Fruit fly (Drosophila melanogaster) whole organism, embryonic: Measurements from ENCODE around the gene prd.

Experiments used
- CG10431 ChIP-seq: fragments of 200-800 bp; sonication (Bioruptor generic); optimal IDR thresholded peaks from 3 replicates; lab custom pipeline; 2018; ENCODE audit warnings: missing biosample characterization, mild to moderate bottlenecking, missing genetic modification characterization
- CG10959 ChIP-seq: fragments of 200-800 bp; sonication (Bioruptor generic); IDR thresholded peaks from 2 replicates; pipeline ENCODE4 v1.3.6; 2022; ENCODE audit warnings: missing biosample characterization, missing genetic modification characterization
- Rfx ChIP-seq: fragments of 200-800 bp; sonication (Bioruptor generic); IDR thresholded peaks from 2 replicates; pipeline ENCODE4 v1.3.6; 2022; ENCODE audit warnings: missing biosample characterization, missing genetic modification characterization
- Scr ChIP-seq: fragments of 200-800 bp; sonication (Bioruptor generic); IDR thresholded peaks from 2 replicates; pipeline ENCODE4 v1.3.6; 2022; ENCODE audit warnings: missing biosample characterization, missing genetic modification characterization; ENCODE audit not compliant: partially characterized antibody
- crc ChIP-seq: fragments of 200-800 bp; sonication (Bioruptor generic); optimal IDR thresholded peaks from 2 replicates; lab custom pipeline; 2016; ENCODE audit warnings: missing biosample characterization, missing genetic modification characterization
- zen ChIP-seq: fragments of 200-800 bp; sonication (Bioruptor generic); optimal IDR thresholded peaks from 3 replicates; lab custom pipeline; 2018; ENCODE audit warnings: missing biosample characterization, mild to moderate bottlenecking, missing genetic modification characterization, moderate library complexity

- TF ChIP-seq Rfx (GFP tag; lab: Robert Waterston, UW) (no peak), CG10959 (GFP tag; lab: Robert Waterston, UW) (no peak), zen (tag; lab: Kevin White, UChicago) (no peak), crc (GFP tag; lab: Kevin White, UChicago) (no peak), CG10431 (GFP tag; lab: Kevin White, UChicago) (no peak), Scr (peak; percentile 58)
Measured at dm6 chr2L:12038177-12038581, 47.4 kb downstream of the prd start, which contains the start of gene Tom70.
